Fruit fly (Drosophila melanogaster) whole organism, embryonic: ENCODE data around the gene wds.

Source experiments
- Antp ChIP-seq: fragments of 200-800 bp; sonication (Bioruptor generic); optimal IDR thresholded peaks from 3 replicates; lab custom pipeline; 2016; ENCODE audit warnings: missing biosample characterization, missing genetic modification characterization
- BtbVII ChIP-seq: fragments of 200-800 bp; sonication (Bioruptor generic); optimal IDR thresholded peaks from 3 replicates; lab custom pipeline; 2017; ENCODE audit warnings: missing biosample characterization, mild to moderate bottlenecking, missing genetic modification characterization
- Bteb2 ChIP-seq: fragments of 200-800 bp; sonication (Bioruptor generic); optimal IDR thresholded peaks from 2 replicates; lab custom pipeline; 2016; ENCODE audit warnings: missing biosample characterization, missing genetic modification characterization
- CG10147 ChIP-seq: fragments of 200-800 bp; sonication (Bioruptor generic); optimal IDR thresholded peaks from 2 replicates; lab custom pipeline; 2019; ENCODE audit warnings: missing biosample characterization, mild to moderate bottlenecking, missing genetic modification characterization, moderate library complexity
- CG11560 ChIP-seq: fragments of 200-800 bp; sonication (Bioruptor generic); IDR thresholded peaks from 3 replicates; pipeline ENCODE4 v1.3.6; 2022; ENCODE audit warnings: missing biosample characterization, missing genetic modification characterization
- CG12942 ChIP-seq: fragments of 200-800 bp; sonication (Bioruptor generic); optimal IDR thresholded peaks from 3 replicates; lab custom pipeline; 2016; ENCODE audit warnings: missing biosample characterization, missing genetic modification characterization
- CG13123 ChIP-seq: fragments of 200-800 bp; sonication (Bioruptor generic); optimal IDR thresholded peaks from 2 replicates; lab custom pipeline; 2016; ENCODE audit warnings: missing biosample characterization, missing genetic modification characterization
- CG14050 ChIP-seq: fragments of 200-800 bp; sonication (Bioruptor generic); IDR thresholded peaks from 3 replicates; pipeline ENCODE4 v1.3.6; 2022; ENCODE audit warnings: missing biosample characterization, missing genetic modification characterization
- CG15269 ChIP-seq: fragments of 200-800 bp; sonication (Bioruptor generic); optimal IDR thresholded peaks from 2 replicates; lab custom pipeline; 2018; ENCODE audit warnings: missing biosample characterization, mild to moderate bottlenecking, missing genetic modification characterization, moderate library complexity
- CG2678 ChIP-seq: fragments of 200-800 bp; sonication (Bioruptor generic); optimal IDR thresholded peaks from 3 replicates; lab custom pipeline; 2019; ENCODE audit warnings: missing biosample characterization, mild to moderate bottlenecking, missing genetic modification characterization, moderate library complexity
- CG2712 ChIP-seq: fragments of 200-800 bp; optimal IDR thresholded peaks from 3 replicates; lab custom pipeline; 2019; ENCODE audit warnings: missing biosample characterization, mild to moderate bottlenecking, missing genetic modification characterization, moderate library complexity
- CG3065 ChIP-seq: fragments of 200-800 bp; sonication (Bioruptor generic); optimal IDR thresholded peaks from 2 replicates; lab custom pipeline; 2016; ENCODE audit warnings: missing biosample characterization, missing genetic modification characterization
- CG31224 ChIP-seq: fragments of 200-800 bp; sonication (Bioruptor generic); IDR thresholded peaks from 2 replicates; pipeline ENCODE4 v1.3.6; 2022; ENCODE audit warnings: missing biosample characterization, missing genetic modification characterization
- CG31388 ChIP-seq: fragments of 200-800 bp; sonication (Bioruptor generic); optimal IDR thresholded peaks from 2 replicates; lab custom pipeline; 2016; ENCODE audit warnings: missing biosample characterization, missing genetic modification characterization
- CG31441 ChIP-seq: fragments of 200-800 bp; sonication (Bioruptor generic); IDR thresholded peaks from 2 replicates; pipeline ENCODE4 v1.3.6; 2022; ENCODE audit warnings: missing biosample characterization, missing genetic modification characterization
- CG3995 ChIP-seq: fragments of 200-800 bp; sonication (Bioruptor generic); optimal IDR thresholded peaks from 3 replicates; lab custom pipeline; 2016; ENCODE audit warnings: missing biosample characterization, missing genetic modification characterization
- CG4730 ChIP-seq: fragments of 200-800 bp; sonication (Bioruptor generic); IDR thresholded peaks from 2 replicates; pipeline ENCODE4 v1.3.6; 2022; ENCODE audit warnings: missing biosample characterization, missing genetic modification characterization
- CG4854 ChIP-seq: fragments of 200-800 bp; sonication (Bioruptor generic); optimal IDR thresholded peaks from 2 replicates; lab custom pipeline; 2016; ENCODE audit warnings: missing biosample characterization, missing genetic modification characterization, inconsistent platforms
- CG6175 ChIP-seq: fragments of 200-800 bp; sonication (Bioruptor generic); IDR thresholded peaks from 3 replicates; pipeline ENCODE4 v1.3.6; 2022; ENCODE audit warnings: missing biosample characterization, missing genetic modification characterization
- CG6654 ChIP-seq: fragments of 200-800 bp; sonication (Bioruptor generic); optimal IDR thresholded peaks from 2 replicates; lab custom pipeline; 2017; ENCODE audit warnings: missing biosample characterization, mild to moderate bottlenecking, missing genetic modification characterization
- CG6813 ChIP-seq: fragments of 200-800 bp; sonication (Bioruptor generic); optimal IDR thresholded peaks from 2 replicates; lab custom pipeline; 2017; ENCODE audit warnings: missing biosample characterization, missing genetic modification characterization, mild to moderate bottlenecking, moderate library complexity, missing genetic modification reagents
- CG7556 ChIP-seq: fragments of 200-800 bp; sonication (Bioruptor generic); optimal IDR thresholded peaks from 2 replicates; lab custom pipeline; 2017; ENCODE audit warnings: missing biosample characterization, mild to moderate bottlenecking, missing genetic modification characterization
- CHES-1-like ChIP-seq: fragments of 200-800 bp; sonication (Bioruptor generic); optimal IDR thresholded peaks from 2 replicates; lab custom pipeline; 2016; ENCODE audit warnings: missing biosample characterization, missing genetic modification characterization
- D19B ChIP-seq: fragments of 200-800 bp; sonication (Bioruptor generic); optimal IDR thresholded peaks from 2 replicates; lab custom pipeline; 2017; ENCODE audit warnings: missing biosample characterization, mild to moderate bottlenecking, missing genetic modification characterization
- Dfd ChIP-seq, 2 experiments: fragments of >200 bp; optimal IDR thresholded peaks; 2 replicates each; lab custom pipeline; 2017; ENCODE audit warnings: missing biosample characterization in 2 of 2, missing genetic modification characterization in 2 of 2
- Dip3 ChIP-seq: fragments of 200-800 bp; sonication (Bioruptor generic); optimal IDR thresholded peaks from 3 replicates; lab custom pipeline; 2016; ENCODE audit warnings: missing biosample characterization, missing genetic modification characterization
- Dll ChIP-seq: fragments of 200-800 bp; sonication (Bioruptor generic); IDR thresholded peaks from 4 replicates; pipeline ENCODE4 v1.3.6; 2022; ENCODE audit warnings: missing biosample characterization, missing genetic modification characterization; ENCODE audit not compliant: partially characterized antibody
- Eip74EF ChIP-seq, 2 experiments: fragments of 200-800 bp in 1 of 2; fragments of >200 bp in 1 of 2; sonication (Bioruptor generic) in 1 of 2; optimal IDR thresholded peaks; 2 replicates each; lab custom pipeline; 2017 to 2019; ENCODE audit warnings: missing biosample characterization in 2 of 2, missing genetic modification characterization in 2 of 2, mild to moderate bottlenecking in 1 of 2, moderate library complexity in 1 of 2
- HLH54F ChIP-seq: fragments of 200-800 bp; sonication (Bioruptor generic); optimal IDR thresholded peaks from 3 replicates; lab custom pipeline; 2016; ENCODE audit warnings: missing biosample characterization, missing genetic modification characterization
- Lim3 ChIP-seq: fragments of 200-800 bp; sonication (Bioruptor generic); IDR thresholded peaks from 2 replicates; pipeline ENCODE4 v1.3.6; 2022; ENCODE audit warnings: missing biosample characterization, missing genetic modification characterization
- MBD-R2 ChIP-seq: fragments of 200-800 bp; sonication (Bioruptor generic); IDR thresholded peaks from 2 replicates; pipeline ENCODE4 v1.3.6; 2022; ENCODE audit warnings: missing biosample characterization, missing genetic modification characterization
- Med ChIP-seq: fragments of 200-800 bp; sonication (Bioruptor generic); peaks from one replicate; lab custom pipeline; 2016; ENCODE audit warnings: missing biosample characterization, missing genetic modification characterization, mild to moderate bottlenecking, inconsistent platforms, moderate library complexity
- Mes4 ChIP-seq: fragments of 200-800 bp; sonication (Bioruptor generic); optimal IDR thresholded peaks from 2 replicates; lab custom pipeline; 2016; ENCODE audit warnings: missing biosample characterization, missing genetic modification characterization
- Oaz ChIP-seq: fragments of 200-800 bp; sonication (Bioruptor generic); IDR thresholded peaks from 2 replicates; pipeline ENCODE4 v1.3.6; 2022; ENCODE audit warnings: missing biosample characterization, missing genetic modification characterization
- Six4 ChIP-seq: fragments of 200-800 bp; sonication (Bioruptor generic); optimal IDR thresholded peaks from 2 replicates; lab custom pipeline; 2016; ENCODE audit warnings: missing biosample characterization, missing genetic modification characterization
- aop ChIP-seq: fragments of 200-800 bp; sonication (Bioruptor generic); IDR thresholded peaks from 2 replicates; pipeline ENCODE4 v1.3.6; 2022; ENCODE audit warnings: missing biosample characterization, missing genetic modification characterization
- ems ChIP-seq: fragments of 200-800 bp; sonication (Bioruptor generic); optimal IDR thresholded peaks from 3 replicates; lab custom pipeline; 2016; ENCODE audit warnings: missing biosample characterization, missing genetic modification characterization
- esg ChIP-seq: fragments of 200-800 bp; sonication (Bioruptor generic); conservative IDR thresholded peaks from 2 replicates; pipeline ENCODE4 v1.3.6; 2022; ENCODE audit warnings: missing biosample characterization, missing genetic modification characterization
- fd102C ChIP-seq: fragments of 200-800 bp; sonication (Bioruptor generic); optimal IDR thresholded peaks from 2 replicates; lab custom pipeline; 2018; ENCODE audit warnings: missing biosample characterization, mild to moderate bottlenecking, missing genetic modification characterization, moderate library complexity
- gcm ChIP-seq: fragments of 200-800 bp; sonication (Bioruptor generic); optimal IDR thresholded peaks from 2 replicates; lab custom pipeline; 2019; ENCODE audit warnings: missing biosample characterization, mild to moderate bottlenecking, missing genetic modification characterization, moderate library complexity
- h ChIP-seq: fragments of >200 bp; optimal IDR thresholded peaks from 2 replicates; lab custom pipeline; 2017
- hb ChIP-seq: fragments of 200-800 bp; sonication (Bioruptor generic); IDR thresholded peaks from 3 replicates; pipeline ENCODE4 v1.3.6; 2022; ENCODE audit warnings: missing biosample characterization, missing genetic modification characterization; ENCODE audit not compliant: partially characterized antibody
- kay ChIP-seq: fragments of 200-800 bp; sonication (Bioruptor generic); optimal IDR thresholded peaks from 2 replicates; lab custom pipeline; 2016; ENCODE audit warnings: missing biosample characterization, missing genetic modification characterization
- onecut ChIP-seq: fragments of 200-800 bp; sonication (Bioruptor generic); IDR thresholded peaks from 2 replicates; pipeline ENCODE4 v1.3.6; 2022; ENCODE audit warnings: missing biosample characterization, missing genetic modification characterization
- ro ChIP-seq: fragments of 200-800 bp; sonication (Bioruptor generic); IDR thresholded peaks from 2 replicates; pipeline ENCODE4 v1.3.6; 2022; ENCODE audit warnings: missing biosample characterization, missing genetic modification characterization
- sob ChIP-seq: fragments of 200-800 bp; sonication (Bioruptor generic); IDR thresholded peaks from 2 replicates; pipeline ENCODE4 v1.3.6; 2022; ENCODE audit warnings: missing biosample characterization, missing genetic modification characterization
- tin ChIP-seq: fragments of 200-800 bp; sonication (Bioruptor generic); optimal IDR thresholded peaks from 3 replicates; lab custom pipeline; 2016; ENCODE audit warnings: missing biosample characterization, missing genetic modification characterization
- tio ChIP-seq: fragments of 200-800 bp; sonication (Bioruptor generic); optimal IDR thresholded peaks from 2 replicates; lab custom pipeline; 2017; ENCODE audit warnings: missing biosample characterization, missing genetic modification characterization, inconsistent platforms
- vfl ChIP-seq: fragments of 200-800 bp; sonication (Bioruptor generic); optimal IDR thresholded peaks from 2 replicates; lab custom pipeline; 2016; ENCODE audit warnings: missing biosample characterization, missing genetic modification characterization
- vvl ChIP-seq: fragments of 200-800 bp; sonication (Bioruptor generic); IDR thresholded peaks from 2 replicates; pipeline ENCODE4 v1.3.6; 2022; ENCODE audit warnings: missing biosample characterization, missing genetic modification characterization
- zfh2 ChIP-seq: fragments of 200-800 bp; sonication (Bioruptor generic); optimal IDR thresholded peaks from 2 replicates; lab custom pipeline; 2016; ENCODE audit warnings: missing biosample characterization, missing genetic modification characterization

Gene wds

dm6 chrX:2589446-2590038, 3.8 kb downstream of the wds start (continued):
- peak; percentile 71 for TF ChIP-seq Lim3 (GFP tag; lab: Robert Waterston, UW)
- TF ChIP-seq Six4 (GFP tag; lab: Kevin White, UChicago): peak; percentile 76
- peak; percentile 74 for TF ChIP-seq onecut (GFP tag; lab: Robert Waterston, UW)
- TF ChIP-seq gcm (GFP tag; lab: Kevin White, UChicago): peak; percentile 66
- peak; percentile 88 for TF ChIP-seq CG4730 (GFP tag; lab: Robert Waterston, UW)
- no peak for TF ChIP-seq Dfd (GFP tag; optimal IDR thresholded peaks at IDR 0.05; lab: Kevin White, UChicago)
- peak; percentile 83 for TF ChIP-seq CG13123 (GFP tag; lab: Kevin White, UChicago)
- TF ChIP-seq D19B: peak; percentile 88
- TF ChIP-seq CG4854 (GFP tag; lab: Kevin White, UChicago): peak; percentile 86
- TF ChIP-seq tin: peak; percentile 86
- TF ChIP-seq CG3995 (GFP tag; lab: Kevin White, UChicago): peak; percentile 63
- TF ChIP-seq CG11560 (tag; lab: Robert Waterston, UW): peak; percentile 88
- no peak for TF ChIP-seq hb
- peak in 1 of 2 experiments; percentile 62 for TF ChIP-seq Eip74EF (GFP tag; optimal IDR thresholded peaks at IDR 0.05; lab: Kevin White, UChicago)
- TF ChIP-seq Oaz (GFP tag; lab: Robert Waterston, UW): peak; percentile 75
- peak; percentile 96 for TF ChIP-seq CHES-1-like (GFP tag; lab: Kevin White, UChicago)
- TF ChIP-seq h (lab: Kevin White, UChicago): no peak
- peak; percentile 79 for TF ChIP-seq CG3065 (GFP tag; lab: Kevin White, UChicago)
- peak; percentile 95 for TF ChIP-seq vfl (GFP tag; lab: Kevin White, UChicago)
- TF ChIP-seq CG12942: peak; percentile 94
- peak; percentile 83 for TF ChIP-seq esg
- TF ChIP-seq CG2678 (tag; lab: Kevin White, UChicago): peak; percentile 91
- TF ChIP-seq CG7556 (GFP tag; lab: Kevin White, UChicago): peak; percentile 91
- peak; percentile 97 for TF ChIP-seq HLH54F (GFP tag; lab: Kevin White, UChicago)
- peak; percentile 100 for TF ChIP-seq Med (GFP tag; lab: Kevin White, UChicago)
- TF ChIP-seq fd102C (GFP tag; lab: Kevin White, UChicago): no peak
- TF ChIP-seq CG31441: peak; percentile 79
- peak; percentile 90 for TF ChIP-seq CG10147 (GFP tag; lab: Kevin White, UChicago)
- TF ChIP-seq Bteb2 (GFP tag; lab: Kevin White, UChicago): peak; percentile 92
- peak; percentile 96 for TF ChIP-seq Dip3
- peak; percentile 88 for TF ChIP-seq BtbVII
- TF ChIP-seq ro: peak; percentile 72; the same call in 1 of the 2 replicates
- TF ChIP-seq CG6654 (GFP tag; lab: Kevin White, UChicago): peak; percentile 72
- TF ChIP-seq kay: peak; percentile 84
- TF ChIP-seq Mes4 (GFP tag; lab: Kevin White, UChicago): peak; percentile 80
- TF ChIP-seq Antp (GFP tag; lab: Kevin White, UChicago): peak; percentile 97
- peak; percentile 95 for TF ChIP-seq CG6175
- peak; percentile 86 for TF ChIP-seq CG14050 (GFP tag; lab: Robert Waterston, UW)
- peak; percentile 81 for TF ChIP-seq CG2712
- peak; percentile 91 for TF ChIP-seq MBD-R2 (GFP tag; lab: Robert Waterston, UW)
- no peak for TF ChIP-seq Dll (GFP tag; lab: Robert Waterston, UW)
- TF ChIP-seq sob (GFP tag; lab: Robert Waterston, UW): peak; percentile 95
- TF ChIP-seq tio: peak; percentile 90
- peak; percentile 91 for TF ChIP-seq ems (GFP tag; lab: Kevin White, UChicago)
- TF ChIP-seq CG31224 (GFP tag; lab: Robert Waterston, UW): peak; percentile 92
- peak; percentile 98 for TF ChIP-seq zfh2
- TF ChIP-seq vvl: peak; percentile 96
- peak; percentile 90 for TF ChIP-seq CG6813
- peak; percentile 92 for TF ChIP-seq CG15269 (tag; lab: Kevin White, UChicago)
- TF ChIP-seq CG31388 (GFP tag; lab: Kevin White, UChicago): peak; percentile 53
- TF ChIP-seq aop (GFP tag; lab: Robert Waterston, UW): no peak; the same call in 1 of the 2 replicates
